Worm (Caenorhabditis elegans) whole organism, L1 larva: Measurements from ENCODE around the gene C49F5.7.
A peak's percentile ranks its signal among the peaks of the same experiment; 100 is the strongest.

Experiments
- C04F5.9 ChIP-seq: sonication (generic microtip); optimal IDR thresholded peaks from 2 replicates; lab custom pipeline; 2016; ENCODE audit warnings: missing genetic modification characterization, missing compliant biosample characterization
- C34B4.2 ChIP-seq: sonication (generic microtip); optimal IDR thresholded peaks from 2 replicates; lab custom pipeline; 2017; ENCODE audit warnings: mild to moderate bottlenecking, missing genetic modification characterization, missing compliant biosample characterization
- F16B12.6 ChIP-seq: fragments of 150-350 bp; optimal IDR thresholded peaks from 2 replicates; lab custom pipeline; 2014; ENCODE audit warnings: missing biosample characterization, missing genetic modification characterization
- Y116A8C.19 ChIP-seq: sonication (generic microtip); optimal IDR thresholded peaks from 2 replicates; lab custom pipeline; 2016; ENCODE audit warnings: missing compliant biosample characterization, missing genetic modification characterization, borderline replicate concordance
- aha-1 ChIP-seq: fragments of 150-350 bp; optimal IDR thresholded peaks from 2 replicates; lab custom pipeline; 2014; ENCODE audit warnings: missing biosample characterization, missing genetic modification characterization
- aly-2 ChIP-seq: fragments of 150-350 bp; optimal IDR thresholded peaks from 2 replicates; lab custom pipeline; 2014; ENCODE audit warnings: missing biosample characterization, missing genetic modification characterization
- ama-1 ChIP-seq: fragments of 150-350 bp; optimal IDR thresholded peaks from 2 replicates; lab custom pipeline; 2014
- blmp-1 ChIP-seq: fragments of 150-350 bp; optimal IDR thresholded peaks from 2 replicates; lab custom pipeline; 2014; ENCODE audit warnings: missing biosample characterization, missing genetic modification characterization
- ceh-8 ChIP-seq: fragments of 200-800 bp; sonication (Bioruptor generic); optimal IDR thresholded peaks from 2 replicates; lab custom pipeline; 2018; ENCODE audit warnings: mild to moderate bottlenecking, missing genetic modification characterization, moderate library complexity, missing compliant biosample characterization
- ceh-88 ChIP-seq: fragments of 200-800 bp; sonication (Bioruptor generic); IDR thresholded peaks from 2 replicates; pipeline ENCODE4 v1.3.6; 2022; ENCODE audit warnings: missing genetic modification characterization, missing compliant biosample characterization
- ces-1 ChIP-seq: fragments of 150-350 bp; optimal IDR thresholded peaks from 2 replicates; lab custom pipeline; 2014; ENCODE audit warnings: missing biosample characterization, missing genetic modification reagents, missing genetic modification characterization
- efl-3 ChIP-seq: fragments of 200-800 bp; sonication (Bioruptor generic); optimal IDR thresholded peaks from 2 replicates; lab custom pipeline; 2018; ENCODE audit warnings: mild to moderate bottlenecking, missing genetic modification characterization, missing compliant biosample characterization
- elt-2 ChIP-seq: sonication (generic microtip); optimal IDR thresholded peaks from 2 replicates; lab custom pipeline; 2016; ENCODE audit warnings: missing genetic modification characterization, mild to moderate bottlenecking, inconsistent platforms, missing compliant biosample characterization, missing genetic modification reagents
- elt-3 ChIP-seq, 6 experiments: fragments of 150-350 bp in 1 of 6; sonication (generic microtip); optimal IDR thresholded peaks; 2 replicates each; lab custom pipeline; 2017 to 2018; ENCODE audit warnings: missing biosample characterization in 6 of 6, missing genetic modification characterization in 6 of 6, inconsistent platforms in 1 of 6
- fkh-10 ChIP-seq: sonication (generic microtip); optimal IDR thresholded peaks from 2 replicates; lab custom pipeline; 2017; ENCODE audit warnings: missing biosample characterization, missing genetic modification reagents, missing genetic modification characterization
- fkh-4 ChIP-seq: sonication (generic microtip); optimal IDR thresholded peaks from 2 replicates; lab custom pipeline; 2016; ENCODE audit warnings: missing compliant biosample characterization, missing genetic modification characterization, borderline replicate concordance
- fkh-8 ChIP-seq: sonication (generic microtip); optimal IDR thresholded peaks from 2 replicates; lab custom pipeline; 2016; ENCODE audit warnings: mild to moderate bottlenecking, missing genetic modification characterization, missing compliant biosample characterization
- fos-1 ChIP-seq: fragments of 150-350 bp; optimal IDR thresholded peaks from 2 replicates; lab custom pipeline; 2014; ENCODE audit warnings: missing biosample characterization, missing genetic modification characterization
- grh-1 ChIP-seq: fragments of 200-800 bp; sonication (Bioruptor generic); IDR thresholded peaks from 2 replicates; pipeline ENCODE4 v1.3.6; 2022; ENCODE audit warnings: missing genetic modification reagents, missing genetic modification characterization, missing compliant biosample characterization
- hlh-17 ChIP-seq: fragments of 200-800 bp; sonication (Bioruptor generic); optimal IDR thresholded peaks from 2 replicates; lab custom pipeline; 2018; ENCODE audit warnings: missing genetic modification characterization, mild to moderate bottlenecking, missing compliant biosample characterization, moderate library complexity, borderline replicate concordance
- hpl-2 ChIP-seq: fragments of 150-350 bp; optimal IDR thresholded peaks from 2 replicates; lab custom pipeline; 2014; ENCODE audit warnings: missing biosample characterization, missing genetic modification reagents, missing genetic modification characterization
- irx-1 ChIP-seq: sonication (generic microtip); optimal IDR thresholded peaks from 2 replicates; lab custom pipeline; 2016; ENCODE audit warnings: missing genetic modification characterization, missing compliant biosample characterization
- lin-13 ChIP-seq: fragments of 150-350 bp; optimal IDR thresholded peaks from 2 replicates; lab custom pipeline; 2014; ENCODE audit warnings: missing biosample characterization, missing genetic modification reagents, missing genetic modification characterization
- lin-14 ChIP-seq: fragments of 200-800 bp; sonication (Bioruptor generic); optimal IDR thresholded peaks from 2 replicates; lab custom pipeline; 2018; ENCODE audit warnings: mild to moderate bottlenecking, missing genetic modification characterization, moderate library complexity, missing compliant biosample characterization
- lin-15B ChIP-seq: fragments of 150-350 bp; sonication (generic microtip); optimal IDR thresholded peaks from 3 replicates; lab custom pipeline; 2014; ENCODE audit warnings: missing biosample characterization, missing genetic modification characterization
- lsy-2 ChIP-seq, 2 experiments: fragments of 150-350 bp; optimal IDR thresholded peaks; 2 replicates each; lab custom pipeline; 2014; ENCODE audit warnings: missing biosample characterization in 2 of 2, missing genetic modification characterization in 2 of 2
- mef-2 ChIP-seq: fragments of 150-350 bp; optimal IDR thresholded peaks from 2 replicates; lab custom pipeline; 2014; ENCODE audit warnings: missing biosample characterization, missing genetic modification characterization
- nhr-11 ChIP-seq: fragments of 150-350 bp; optimal IDR thresholded peaks from 2 replicates; lab custom pipeline; 2014; ENCODE audit warnings: missing biosample characterization, missing genetic modification characterization
- nhr-12 ChIP-seq: sonication (generic microtip); optimal IDR thresholded peaks from 2 replicates; lab custom pipeline; 2017; ENCODE audit warnings: missing biosample characterization, missing genetic modification characterization
- nhr-19 ChIP-seq: fragments of 200-800 bp; sonication (Bioruptor generic); conservative IDR thresholded peaks from 2 replicates; pipeline ENCODE4 v1.3.6; 2022; ENCODE audit warnings: missing genetic modification characterization, missing compliant biosample characterization
- nhr-20 ChIP-seq: sonication (generic microtip); optimal IDR thresholded peaks from 2 replicates; lab custom pipeline; 2016; ENCODE audit warnings: mild to moderate bottlenecking, missing genetic modification characterization, missing compliant biosample characterization
- nhr-237 ChIP-seq: fragments of 150-350 bp; optimal IDR thresholded peaks from 2 replicates; lab custom pipeline; 2014; ENCODE audit warnings: missing biosample characterization, missing genetic modification characterization
- nhr-28 ChIP-seq: fragments of 150-350 bp; optimal IDR thresholded peaks from 2 replicates; lab custom pipeline; 2014; ENCODE audit warnings: missing biosample characterization, missing genetic modification characterization
- nhr-47 ChIP-seq: sonication (generic microtip); optimal IDR thresholded peaks from 2 replicates; lab custom pipeline; 2016; ENCODE audit warnings: mild to moderate bottlenecking, missing genetic modification characterization, moderate library complexity, missing compliant biosample characterization
- nhr-71 ChIP-seq: sonication (generic microtip); optimal IDR thresholded peaks from 2 replicates; lab custom pipeline; 2016; ENCODE audit warnings: mild to moderate bottlenecking, missing genetic modification characterization, moderate library complexity, missing compliant biosample characterization
- nhr-90 ChIP-seq: sonication (generic microtip); optimal IDR thresholded peaks from 2 replicates; lab custom pipeline; 2016; ENCODE audit warnings: mild to moderate bottlenecking, missing genetic modification characterization, missing compliant biosample characterization; ENCODE audit not compliant: poor library complexity
- pag-3 ChIP-seq: sonication (generic microtip); optimal IDR thresholded peaks from 2 replicates; lab custom pipeline; 2017; ENCODE audit warnings: missing genetic modification characterization, mild to moderate bottlenecking, missing compliant biosample characterization, antibody characterized with exemption, borderline replicate concordance; ENCODE audit not compliant: insufficient read depth
- pax-3 ChIP-seq: fragments of 200-800 bp; sonication (Bioruptor generic); optimal IDR thresholded peaks from 2 replicates; lab custom pipeline; 2018; ENCODE audit warnings: mild to moderate bottlenecking, missing genetic modification characterization, moderate library complexity, missing compliant biosample characterization
- pqm-1 ChIP-seq: sonication (generic microtip); optimal IDR thresholded peaks from 3 replicates; lab custom pipeline; 2017; ENCODE audit warnings: missing biosample characterization, missing genetic modification characterization
- skn-1 ChIP-seq: fragments of 150-350 bp; optimal IDR thresholded peaks from 2 replicates; lab custom pipeline; 2014; ENCODE audit warnings: missing biosample characterization, missing genetic modification characterization
- snpc-4 ChIP-seq: fragments of 150-350 bp; optimal IDR thresholded peaks from 2 replicates; lab custom pipeline; 2014; ENCODE audit warnings: missing biosample characterization, missing genetic modification characterization
- snu-23 ChIP-seq: sonication (generic microtip); optimal IDR thresholded peaks from 2 replicates; lab custom pipeline; 2016; ENCODE audit warnings: missing genetic modification characterization, missing compliant biosample characterization
- sup-37 ChIP-seq: fragments of 200-800 bp; sonication (Bioruptor generic); optimal IDR thresholded peaks from 2 replicates; lab custom pipeline; 2018; ENCODE audit warnings: mild to moderate bottlenecking, missing genetic modification characterization, missing compliant biosample characterization
- tbx-2 ChIP-seq: sonication (generic microtip); optimal IDR thresholded peaks from 2 replicates; lab custom pipeline; 2016; ENCODE audit warnings: missing genetic modification characterization, missing compliant biosample characterization
- unc-30 ChIP-seq: sonication (generic microtip); optimal IDR thresholded peaks from 2 replicates; lab custom pipeline; 2017; ENCODE audit warnings: missing biosample characterization, missing genetic modification characterization
- unc-62 ChIP-seq: fragments of 150-350 bp; optimal IDR thresholded peaks from 2 replicates; lab custom pipeline; 2014; ENCODE audit warnings: missing biosample characterization, missing genetic modification reagents, missing genetic modification characterization
- unc-86 ChIP-seq: sonication (generic microtip); optimal IDR thresholded peaks from 2 replicates; lab custom pipeline; 2016; ENCODE audit warnings: missing genetic modification characterization, missing compliant biosample characterization
- xbp-1 ChIP-seq: sonication (generic microtip); optimal IDR thresholded peaks from 2 replicates; lab custom pipeline; 2016; ENCODE audit warnings: missing genetic modification characterization, missing compliant biosample characterization
- ztf-11 ChIP-seq, 2 experiments: sonication (generic microtip); optimal IDR thresholded peaks; 2 replicates each; lab custom pipeline; 2016 to 2017; ENCODE audit warnings: missing genetic modification characterization in 2 of 2, missing biosample characterization in 1 of 2, missing compliant biosample characterization in 1 of 2
- ztf-4 ChIP-seq: fragments of 150-350 bp; optimal IDR thresholded peaks from 2 replicates; lab custom pipeline; 2014; ENCODE audit warnings: missing biosample characterization, missing genetic modification characterization

Gene C49F5.7

DNA sequence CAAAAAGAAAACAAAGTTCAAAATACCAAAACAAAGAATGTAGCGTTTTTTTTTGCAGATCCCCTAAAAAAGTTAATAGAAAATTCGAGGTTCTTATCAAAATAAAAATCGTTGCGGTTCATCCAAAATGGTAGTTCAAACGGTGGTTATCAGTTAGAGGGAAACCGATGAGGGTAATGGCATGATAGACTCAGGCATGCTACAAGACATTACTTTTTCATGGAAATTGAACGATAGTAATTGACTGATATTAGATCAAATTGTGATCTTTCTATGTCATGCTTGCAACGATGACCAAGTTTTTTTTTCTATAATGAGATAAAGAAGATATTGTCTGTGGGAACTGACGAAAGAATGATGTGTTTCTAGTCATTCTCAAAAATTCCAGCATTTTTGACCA is 30.0 kb upstream of the C49F5.7 start:
- peak in 5 of 6 experiments; percentile 14 to 93 (median 86) for TF ChIP-seq elt-3 (tag; optimal IDR thresholded peaks at IDR 0.05; lab: Kevin White, UChicago)
- no peak for TF ChIP-seq unc-86 (tag; lab: Kevin White, UChicago)
- peak; percentile 38 for TF ChIP-seq nhr-71 (tag; lab: Kevin White, UChicago)
- peak; percentile 47 for TF ChIP-seq lin-14 (GFP tag; lab: Kevin White, UChicago)
- TF ChIP-seq snu-23, result no peak
- TF ChIP-seq elt-2 (tag; lab: Kevin White, UChicago), result peak; percentile 67
- TF ChIP-seq lsy-2 (tag; optimal IDR thresholded peaks at IDR 0.05; lab: Kevin White, UChicago), result peak in 1 of 2 experiments; percentile 2
- peak; percentile 55 for TF ChIP-seq pqm-1 (tag; lab: Kevin White, UChicago)
- peak; percentile 3; the same call in 1 of the 2 replicates for TF ChIP-seq nhr-19 (GFP tag; lab: Robert Waterston, UW)

DNA sequence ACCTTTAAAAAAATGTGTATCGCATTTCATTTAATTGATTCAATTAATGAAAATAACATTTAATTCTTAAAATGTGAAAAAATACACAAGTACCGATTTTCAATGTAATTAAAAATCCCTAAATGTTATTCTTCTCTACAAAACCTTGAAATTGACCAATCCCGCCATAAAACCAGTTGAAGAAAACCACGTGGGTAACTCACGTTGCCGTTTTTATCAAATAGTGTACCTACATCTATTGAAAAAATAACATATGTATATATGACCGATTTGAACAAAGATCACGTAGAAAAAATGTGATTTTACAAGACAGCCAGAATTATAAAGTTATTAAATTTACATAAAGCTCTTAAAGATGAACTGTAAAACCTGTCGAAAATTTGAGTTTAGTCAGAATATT is 29.4 kb upstream of the C49F5.7 start:
- no peak for TF ChIP-seq C34B4.2 (tag; lab: Kevin White, UChicago)
- no peak for TF ChIP-seq irx-1 (tag; lab: Kevin White, UChicago)
- TF ChIP-seq hpl-2 (GFP tag; lab: Kevin White, UChicago), result no peak
- no peak for TF ChIP-seq unc-86 (tag; lab: Kevin White, UChicago)
- TF ChIP-seq fkh-10, result no peak
- TF ChIP-seq snpc-4 (tag; lab: Kevin White, UChicago), result no peak
- no peak for TF ChIP-seq lin-15B (tag; lab: Kevin White, UChicago)
- TF ChIP-seq ztf-4 (tag; lab: Kevin White, UChicago), result no peak
- no peak for TF ChIP-seq pqm-1 (tag; lab: Kevin White, UChicago)
- TF ChIP-seq pag-3, result no peak
- TF ChIP-seq fos-1 (tag; lab: Kevin White, UChicago), result no peak
- no peak for TF ChIP-seq ceh-8 (GFP tag; lab: Kevin White, UChicago)
- TF ChIP-seq xbp-1 (tag; lab: Kevin White, UChicago), result no peak
- TF ChIP-seq ama-1, result no peak
- no peak for TF ChIP-seq ztf-11 (tag; optimal IDR thresholded peaks at IDR 0.05; lab: Kevin White, UChicago)
- TF ChIP-seq tbx-2, result peak; percentile 24
- no peak for TF ChIP-seq unc-62 (GFP tag; lab: Kevin White, UChicago)
- TF ChIP-seq F16B12.6 (tag; lab: Kevin White, UChicago), result no peak
- TF ChIP-seq pax-3 (tag; lab: Kevin White, UChicago), result no peak
- no peak for TF ChIP-seq mef-2 (tag; lab: Kevin White, UChicago)
- TF ChIP-seq ces-1 (GFP tag; lab: Kevin White, UChicago), result no peak
- TF ChIP-seq nhr-90, result no peak
- TF ChIP-seq C04F5.9 (tag; lab: Kevin White, UChicago), result no peak
- TF ChIP-seq elt-2 (tag; lab: Kevin White, UChicago), result no peak
- TF ChIP-seq efl-3 (GFP tag; lab: Kevin White, UChicago), result no peak
- TF ChIP-seq grh-1 (GFP tag; lab: Robert Waterston, UW), result peak; percentile 65; the same call in 1 of the 2 replicates
- TF ChIP-seq fkh-4, result no peak
- TF ChIP-seq nhr-237 (tag; lab: Kevin White, UChicago), result no peak
- no peak for TF ChIP-seq sup-37 (GFP tag; lab: Kevin White, UChicago)
- TF ChIP-seq blmp-1 (tag; lab: Kevin White, UChicago), result no peak
- no peak for TF ChIP-seq aha-1 (tag; lab: Kevin White, UChicago)
- peak in 2 of 6 experiments; percentile 22 to 81 for TF ChIP-seq elt-3 (tag; optimal IDR thresholded peaks at IDR 0.05; lab: Kevin White, UChicago)
- no peak for TF ChIP-seq nhr-11 (tag; lab: Kevin White, UChicago)
- peak; percentile 64 for TF ChIP-seq nhr-20 (tag; lab: Kevin White, UChicago)
- no peak for TF ChIP-seq aly-2
- no peak for TF ChIP-seq ceh-88
- TF ChIP-seq hlh-17 (GFP tag; lab: Kevin White, UChicago), result no peak
- TF ChIP-seq lsy-2 (tag; optimal IDR thresholded peaks at IDR 0.05; lab: Kevin White, UChicago), result no peak
- TF ChIP-seq nhr-28 (tag; lab: Kevin White, UChicago), result no peak
- peak; percentile 13 for TF ChIP-seq snu-23
- TF ChIP-seq lin-13 (GFP tag; lab: Kevin White, UChicago), result no peak
- no peak for TF ChIP-seq nhr-47 (tag; lab: Kevin White, UChicago)
- TF ChIP-seq skn-1 (tag; lab: Kevin White, UChicago), result no peak
- no peak for TF ChIP-seq fkh-8
- TF ChIP-seq Y116A8C.19 (tag; lab: Kevin White, UChicago), result no peak
- no peak for TF ChIP-seq nhr-12 (tag; lab: Kevin White, UChicago)
- no peak for TF ChIP-seq unc-30 (tag; lab: Kevin White, UChicago)
